Fruit fly (Drosophila melanogaster) whole organism, embryonic: ENCODE results near the gene Teh2.

Experiments used
- Aef1 ChIP-seq: fragments of 200-800 bp; sonication (Bioruptor generic); IDR thresholded peaks from 3 replicates; pipeline ENCODE4 v1.3.6; 2022; ENCODE audit warnings: missing biosample characterization, missing genetic modification characterization
- CG10431 ChIP-seq: fragments of 200-800 bp; sonication (Bioruptor generic); optimal IDR thresholded peaks from 3 replicates; lab custom pipeline; 2018; ENCODE audit warnings: missing biosample characterization, mild to moderate bottlenecking, missing genetic modification characterization
- CG10654 ChIP-seq: fragments of 200-800 bp; sonication (Bioruptor generic); optimal IDR thresholded peaks from 2 replicates; lab custom pipeline; 2016; ENCODE audit warnings: missing biosample characterization, missing genetic modification characterization
- CG11504 ChIP-seq: fragments of 200-800 bp; sonication (Bioruptor generic); optimal IDR thresholded peaks from 3 replicates; lab custom pipeline; 2019; ENCODE audit warnings: missing biosample characterization, mild to moderate bottlenecking, missing genetic modification characterization, moderate library complexity
- CG11695 ChIP-seq: fragments of 200-800 bp; sonication (Bioruptor generic); IDR thresholded peaks from 3 replicates; pipeline ENCODE4 v1.3.6; 2022; ENCODE audit warnings: missing biosample characterization, missing genetic modification characterization
- CG11723 ChIP-seq: fragments of 200-800 bp; sonication (Bioruptor generic); optimal IDR thresholded peaks from 2 replicates; lab custom pipeline; 2017; ENCODE audit warnings: missing biosample characterization, mild to moderate bottlenecking, missing genetic modification characterization
- CG12391 ChIP-seq: fragments of 200-800 bp; sonication (Bioruptor generic); optimal IDR thresholded peaks from 3 replicates; lab custom pipeline; 2018; ENCODE audit warnings: missing biosample characterization, mild to moderate bottlenecking, missing genetic modification characterization, moderate library complexity
- CG14710 ChIP-seq: fragments of 200-800 bp; sonication (Bioruptor generic); optimal IDR thresholded peaks from 3 replicates; lab custom pipeline; 2019; ENCODE audit warnings: missing biosample characterization, mild to moderate bottlenecking, missing genetic modification characterization, moderate library complexity
- CG15601 ChIP-seq: fragments of 200-800 bp; sonication (Bioruptor generic); optimal IDR thresholded peaks from 3 replicates; lab custom pipeline; 2019; ENCODE audit warnings: missing biosample characterization, mild to moderate bottlenecking, missing genetic modification characterization, moderate library complexity
- CG1792 ChIP-seq: fragments of 200-800 bp; sonication (Bioruptor generic); optimal IDR thresholded peaks from 2 replicates; lab custom pipeline; 2016; ENCODE audit warnings: missing biosample characterization, missing genetic modification characterization
- CG18599 ChIP-seq: fragments of 200-800 bp; sonication (Bioruptor generic); optimal IDR thresholded peaks from 3 replicates; lab custom pipeline; 2017; ENCODE audit warnings: missing biosample characterization, missing genetic modification characterization, mild to moderate bottlenecking, moderate library complexity, missing genetic modification reagents
- CG2889 ChIP-seq: fragments of 200-800 bp; sonication (Bioruptor generic); IDR thresholded peaks from 3 replicates; pipeline ENCODE4 v1.3.6; 2022; ENCODE audit warnings: missing biosample characterization, missing genetic modification characterization
- CG31224 ChIP-seq: fragments of 200-800 bp; sonication (Bioruptor generic); IDR thresholded peaks from 2 replicates; pipeline ENCODE4 v1.3.6; 2022; ENCODE audit warnings: missing biosample characterization, missing genetic modification characterization
- CG3163 ChIP-seq: fragments of 200-800 bp; sonication (Bioruptor generic); optimal IDR thresholded peaks from 3 replicates; lab custom pipeline; 2016; ENCODE audit warnings: missing biosample characterization, missing genetic modification characterization
- CG4360 ChIP-seq: fragments of 200-800 bp; sonication (Bioruptor generic); IDR thresholded peaks from 2 replicates; pipeline ENCODE4 v1.3.6; 2022; ENCODE audit warnings: missing biosample characterization, missing genetic modification characterization
- CG4617 ChIP-seq: fragments of 200-800 bp; sonication (Bioruptor generic); optimal IDR thresholded peaks from 3 replicates; lab custom pipeline; 2016; ENCODE audit warnings: missing biosample characterization, missing genetic modification characterization, borderline replicate concordance
- CG7745 ChIP-seq: fragments of 200-800 bp; sonication (Bioruptor generic); optimal IDR thresholded peaks from 2 replicates; lab custom pipeline; 2018; ENCODE audit warnings: missing biosample characterization, mild to moderate bottlenecking, missing genetic modification characterization, moderate library complexity
- CG7786 ChIP-seq: fragments of 200-800 bp; sonication (Bioruptor generic); optimal IDR thresholded peaks from 2 replicates; lab custom pipeline; 2016; ENCODE audit warnings: missing biosample characterization, missing genetic modification characterization
- CG8290 ChIP-seq, 3 experiments: fragments of 200-800 bp; sonication (Bioruptor generic); optimal IDR thresholded peaks; 2 replicates each; lab custom pipeline; 2016 to 2019; ENCODE audit warnings: missing biosample characterization in 3 of 3, missing genetic modification characterization in 3 of 3, mild to moderate bottlenecking in 2 of 3, moderate library complexity in 1 of 3
- Doc2 ChIP-seq: fragments of 200-800 bp; sonication (Bioruptor generic); IDR thresholded peaks from 2 replicates; pipeline ENCODE4 v1.3.6; 2022; ENCODE audit warnings: missing biosample characterization, missing genetic modification characterization
- Dref ChIP-seq: fragments of 200-800 bp; sonication (Bioruptor generic); IDR thresholded peaks from 2 replicates; pipeline ENCODE4 v1.3.6; 2022; ENCODE audit warnings: missing biosample characterization, missing genetic modification characterization
- Fer3 ChIP-seq: fragments of 200-800 bp; sonication (Bioruptor generic); optimal IDR thresholded peaks from 2 replicates; lab custom pipeline; 2018; ENCODE audit warnings: missing biosample characterization, mild to moderate bottlenecking, missing genetic modification characterization, moderate library complexity
- Lim3 ChIP-seq: fragments of 200-800 bp; sonication (Bioruptor generic); IDR thresholded peaks from 2 replicates; pipeline ENCODE4 v1.3.6; 2022; ENCODE audit warnings: missing biosample characterization, missing genetic modification characterization
- NFAT ChIP-seq: fragments of 200-800 bp; sonication (Bioruptor generic); IDR thresholded peaks from 2 replicates; pipeline ENCODE4 v1.3.6; 2022; ENCODE audit warnings: missing biosample characterization, missing genetic modification characterization
- Neu2 ChIP-seq: fragments of 200-800 bp; sonication (Bioruptor generic); optimal IDR thresholded peaks from 3 replicates; lab custom pipeline; 2016; ENCODE audit warnings: missing biosample characterization, missing genetic modification characterization, borderline replicate concordance
- PHDP ChIP-seq: fragments of 200-800 bp; sonication (Bioruptor generic); optimal IDR thresholded peaks from 3 replicates; lab custom pipeline; 2018; ENCODE audit warnings: missing biosample characterization, mild to moderate bottlenecking, missing genetic modification characterization, moderate library complexity
- Pdp1 ChIP-seq, 2 experiments: fragments of 200-800 bp; sonication (Bioruptor generic); optimal IDR thresholded peaks; 3 replicates each; lab custom pipeline; 2016; ENCODE audit warnings: missing biosample characterization in 2 of 2, missing genetic modification characterization in 2 of 2, mild to moderate bottlenecking in 1 of 2, moderate library complexity in 1 of 2
- Side ChIP-seq: fragments of 200-800 bp; sonication (Bioruptor generic); optimal IDR thresholded peaks from 2 replicates; lab custom pipeline; 2016; ENCODE audit warnings: missing biosample characterization, missing genetic modification characterization
- Xbp1 ChIP-seq: fragments of 200-800 bp; sonication (Bioruptor generic); optimal IDR thresholded peaks from 3 replicates; lab custom pipeline; 2016; ENCODE audit warnings: missing biosample characterization, mild to moderate bottlenecking, missing genetic modification characterization
- ara ChIP-seq: fragments of 200-800 bp; sonication (Bioruptor generic); IDR thresholded peaks from 2 replicates; pipeline ENCODE4 v1.3.6; 2022; ENCODE audit warnings: missing biosample characterization, missing genetic modification characterization
- bab2 ChIP-seq: fragments of 200-800 bp; sonication (Bioruptor generic); optimal IDR thresholded peaks from 2 replicates; lab custom pipeline; 2016; ENCODE audit warnings: missing biosample characterization, missing genetic modification characterization
- chinmo ChIP-seq: fragments of 200-800 bp; sonication (Bioruptor generic); IDR thresholded peaks from 4 replicates; pipeline ENCODE4 v1.3.6; 2022; ENCODE audit warnings: missing biosample characterization, missing genetic modification characterization; ENCODE audit not compliant: partially characterized antibody
- ci ChIP-seq: fragments of 200-800 bp; sonication (Bioruptor generic); IDR thresholded peaks from 3 replicates; pipeline ENCODE4 v1.3.6; 2022; ENCODE audit warnings: missing biosample characterization, missing genetic modification characterization
- corto ChIP-seq: fragments of 200-800 bp; sonication (Bioruptor generic); optimal IDR thresholded peaks from 2 replicates; lab custom pipeline; 2016; ENCODE audit warnings: missing biosample characterization, mild to moderate bottlenecking, missing genetic modification characterization, moderate library complexity
- en ChIP-seq: fragments of 200-800 bp; sonication (Bioruptor generic); optimal IDR thresholded peaks from 2 replicates; lab custom pipeline; 2016; ENCODE audit warnings: missing biosample characterization, missing genetic modification characterization
- exex ChIP-seq: fragments of 200-800 bp; sonication (Bioruptor generic); optimal IDR thresholded peaks from 4 replicates; lab custom pipeline; 2018; ENCODE audit warnings: missing biosample characterization, mild to moderate bottlenecking, missing genetic modification characterization, moderate library complexity
- gt ChIP-seq: fragments of 200-800 bp; sonication (Bioruptor generic); IDR thresholded peaks from 2 replicates; pipeline ENCODE4 v1.3.6; 2022; ENCODE audit warnings: missing biosample characterization, missing genetic modification characterization
- hkb ChIP-seq, 2 experiments: fragments of 200-800 bp in 1 of 2; fragments of >200 bp in 1 of 2; sonication (Bioruptor generic) in 1 of 2; IDR thresholded peaks in 1 of 2; optimal IDR thresholded peaks in 1 of 2; 2 replicates each; pipeline versions ENCODE4 v1.3.6 to Lab custom; 2017 to 2022; ENCODE audit warnings: missing biosample characterization in 1 of 2, missing genetic modification characterization in 1 of 2
- ind ChIP-seq: fragments of 200-800 bp; sonication (Bioruptor generic); optimal IDR thresholded peaks from 3 replicates; lab custom pipeline; 2016; ENCODE audit warnings: missing biosample characterization, missing genetic modification characterization
- lbe ChIP-seq: fragments of 200-800 bp; sonication (Bioruptor generic); optimal IDR thresholded peaks from 2 replicates; lab custom pipeline; 2016; ENCODE audit warnings: missing biosample characterization, mild to moderate bottlenecking, missing genetic modification characterization
- oc ChIP-seq: fragments of 200-800 bp; sonication (Bioruptor generic); optimal IDR thresholded peaks from 2 replicates; lab custom pipeline; 2018; ENCODE audit warnings: missing biosample characterization, mild to moderate bottlenecking, missing genetic modification characterization, moderate library complexity
- scrt ChIP-seq: fragments of 200-800 bp; sonication (Bioruptor generic); optimal IDR thresholded peaks from 2 replicates; lab custom pipeline; 2018; ENCODE audit warnings: missing biosample characterization, mild to moderate bottlenecking, missing genetic modification characterization, moderate library complexity
- tin ChIP-seq: fragments of 200-800 bp; sonication (Bioruptor generic); optimal IDR thresholded peaks from 3 replicates; lab custom pipeline; 2016; ENCODE audit warnings: missing biosample characterization, missing genetic modification characterization
- vfl ChIP-seq: fragments of 200-800 bp; sonication (Bioruptor generic); optimal IDR thresholded peaks from 2 replicates; lab custom pipeline; 2016; ENCODE audit warnings: missing biosample characterization, missing genetic modification characterization
- wek ChIP-seq: fragments of 200-800 bp; sonication (Bioruptor generic); optimal IDR thresholded peaks from 3 replicates; lab custom pipeline; 2018; ENCODE audit warnings: missing biosample characterization, mild to moderate bottlenecking, missing genetic modification characterization, moderate library complexity
- z ChIP-seq: fragments of 200-800 bp; sonication (Bioruptor generic); IDR thresholded peaks from 3 replicates; pipeline ENCODE4 v1.3.6; 2022; ENCODE audit warnings: missing biosample characterization, missing genetic modification characterization
- zen ChIP-seq: fragments of 200-800 bp; sonication (Bioruptor generic); optimal IDR thresholded peaks from 3 replicates; lab custom pipeline; 2018; ENCODE audit warnings: missing biosample characterization, mild to moderate bottlenecking, missing genetic modification characterization, moderate library complexity
- zf30C ChIP-seq: fragments of 200-800 bp; sonication (Bioruptor generic); optimal IDR thresholded peaks from 3 replicates; lab custom pipeline; 2018; ENCODE audit warnings: missing biosample characterization, mild to moderate bottlenecking, missing genetic modification characterization
- zfh1 ChIP-seq: fragments of 200-800 bp; sonication (Bioruptor generic); IDR thresholded peaks from 3 replicates; pipeline ENCODE4 v1.3.6; 2022; ENCODE audit warnings: missing biosample characterization, missing genetic modification characterization

Teh2 gene

dm6 chr3L:4138804-4139521, 48.9 kb downstream of the Teh2 start, which contains the start of the genes Rop and Ras64B (continued):
- TF ChIP-seq Xbp1 (GFP tag; lab: Kevin White, UChicago) = peak; percentile 17
- peak; percentile 52 for TF ChIP-seq CG12391 (tag; lab: Kevin White, UChicago)
- no peak for TF ChIP-seq CG11723 (GFP tag; lab: Kevin White, UChicago)
- no peak for TF ChIP-seq CG10431
- no peak for TF ChIP-seq bab2 (GFP tag; lab: Kevin White, UChicago)
- TF ChIP-seq CG31224 (GFP tag; lab: Robert Waterston, UW) = no peak
- TF ChIP-seq CG14710 (tag; lab: Kevin White, UChicago) = peak; percentile 81
- TF ChIP-seq scrt (GFP tag; lab: Kevin White, UChicago) = peak; percentile 67
- no peak for TF ChIP-seq Neu2 (GFP tag; lab: Kevin White, UChicago)
- TF ChIP-seq CG7745 (tag; lab: Kevin White, UChicago) = no peak
- TF ChIP-seq z = no peak
- TF ChIP-seq CG8290 (GFP tag; optimal IDR thresholded peaks at IDR 0.05; lab: Kevin White, UChicago) = peak; percentile 53
- peak in 1 of 2 experiments; percentile 84 for TF ChIP-seq CG8290 (tag; optimal IDR thresholded peaks at IDR 0.05; lab: Kevin White, UChicago)
- no peak for TF ChIP-seq CG1792 (GFP tag; lab: Kevin White, UChicago)
- no peak for TF ChIP-seq vfl (GFP tag; lab: Kevin White, UChicago)
- no peak for TF ChIP-seq exex
- no peak for TF ChIP-seq wek (GFP tag; lab: Kevin White, UChicago)
- peak; percentile 52; the same call in 1 of the 3 replicates for TF ChIP-seq ci
- no peak for TF ChIP-seq oc
- no peak for TF ChIP-seq Fer3
- TF ChIP-seq CG4617 (GFP tag; lab: Kevin White, UChicago) = peak; percentile 99
- no peak for TF ChIP-seq Side (GFP tag; lab: Kevin White, UChicago)
- no peak for TF ChIP-seq CG11504 (tag; lab: Kevin White, UChicago)
- no peak for TF ChIP-seq CG10654 (GFP tag; lab: Kevin White, UChicago)
- no peak for TF ChIP-seq Aef1 (GFP tag; lab: Robert Waterston, UW)
- no peak for TF ChIP-seq ind (GFP tag; lab: Kevin White, UChicago)
- TF ChIP-seq CG4360 = no peak
- TF ChIP-seq gt (GFP tag; lab: Robert Waterston, UW) = no peak
- TF ChIP-seq en (GFP tag; lab: Kevin White, UChicago) = no peak
- 0 out of 4 replicates have a peak, but pooled peaks have one; percentile 63 for TF ChIP-seq chinmo
- peak; percentile 46 for TF ChIP-seq CG3163 (GFP tag; lab: Kevin White, UChicago)
- peak; percentile 15 for TF ChIP-seq CG7786 (GFP tag; lab: Kevin White, UChicago)
- TF ChIP-seq CG18599 = no peak
- TF ChIP-seq zen (tag; lab: Kevin White, UChicago) = no peak
- TF ChIP-seq CG15601 (tag; lab: Kevin White, UChicago) = peak; percentile 42
- TF ChIP-seq hkb (optimal IDR thresholded peaks at IDR 0.05; lab: Kevin White, UChicago) = no peak
- TF ChIP-seq hkb (GFP tag; IDR thresholded peaks at IDR 0.05; lab: Robert Waterston, UW) = no peak
- TF ChIP-seq ara (GFP tag; lab: Robert Waterston, UW) = no peak
- no peak for TF ChIP-seq lbe (GFP tag; lab: Kevin White, UChicago)
- no peak for TF ChIP-seq Doc2
- peak; percentile 98 for TF ChIP-seq Dref (GFP tag; lab: Robert Waterston, UW)
- no peak for TF ChIP-seq CG2889
- no peak for TF ChIP-seq zfh1 (GFP tag; lab: Robert Waterston, UW)
- TF ChIP-seq Pdp1 (GFP tag; optimal IDR thresholded peaks at IDR 0.05; lab: Kevin White, UChicago) = peak in 1 of 2 experiments; percentile 40
- TF ChIP-seq tin (GFP tag; lab: Kevin White, UChicago) = no peak
- TF ChIP-seq PHDP (tag; lab: Kevin White, UChicago) = peak; percentile 47
- no peak for TF ChIP-seq corto (GFP tag; lab: Kevin White, UChicago)
- no peak for TF ChIP-seq zf30C (GFP tag; lab: Kevin White, UChicago)
- TF ChIP-seq NFAT (GFP tag; lab: Robert Waterston, UW) = no peak
- TF ChIP-seq Lim3 (GFP tag; lab: Robert Waterston, UW) = no peak
- no peak for TF ChIP-seq CG11695 (GFP tag; lab: Robert Waterston, UW)
